Worm (Caenorhabditis elegans) whole organism, L1 larva: ENCODE results near the gene tiar-2.
"Not testable (repeated sequence)": the region's sequence is repeated elsewhere in the genome, so short reads cannot be mapped to it uniquely, and the experiment has no call there.

Experiments used
- Y116A8C.19 ChIP-seq: sonication (generic microtip); optimal IDR thresholded peaks from 2 replicates; lab custom pipeline; 2016; ENCODE audit warnings: missing compliant biosample characterization, missing genetic modification characterization, borderline replicate concordance
- ceh-8 ChIP-seq: fragments of 200-800 bp; sonication (Bioruptor generic); optimal IDR thresholded peaks from 2 replicates; lab custom pipeline; 2018; ENCODE audit warnings: mild to moderate bottlenecking, missing genetic modification characterization, moderate library complexity, missing compliant biosample characterization
- ceh-82 ChIP-seq, 3 experiments: fragments of 150-350 bp in 1 of 3; sonication (generic microtip) in 2 of 3; optimal IDR thresholded peaks; 2 replicates each; lab custom pipeline; 2014 to 2017; ENCODE audit warnings: missing biosample characterization in 3 of 3, missing genetic modification characterization in 3 of 3
- ceh-88 ChIP-seq: fragments of 200-800 bp; sonication (Bioruptor generic); IDR thresholded peaks from 2 replicates; pipeline ENCODE4 v1.3.6; 2022; ENCODE audit warnings: missing genetic modification characterization, missing compliant biosample characterization
- dpl-1 ChIP-seq, 3 experiments: fragments of 150-350 bp in 2 of 3; sonication (generic microtip) in 1 of 3; optimal IDR thresholded peaks; 2 replicates each; lab custom pipeline; 2014 to 2017; ENCODE audit warnings: missing biosample characterization in 3 of 3, missing genetic modification characterization in 3 of 3, missing genetic modification reagents in 3 of 3
- dsc-1 ChIP-seq: sonication (generic microtip); optimal IDR thresholded peaks from 2 replicates; lab custom pipeline; 2016; ENCODE audit warnings: mild to moderate bottlenecking, missing genetic modification characterization, missing compliant biosample characterization
- efl-1 ChIP-seq, 4 experiments: fragments of 150-350 bp; optimal IDR thresholded peaks in 3 of 4; peaks in 1 of 4; 1 replicate in 1 of 4; 2 replicates in 3 of 4; lab custom pipeline; 2014; ENCODE audit warnings: missing biosample characterization in 2 of 4, missing genetic modification characterization in 2 of 4, missing genetic modification reagents in 2 of 4
- egl-13 ChIP-seq: sonication (generic microtip); optimal IDR thresholded peaks from 2 replicates; lab custom pipeline; 2016; ENCODE audit warnings: missing genotype, missing genetic modification reagents, missing genetic modification characterization, missing compliant biosample characterization
- elt-3 ChIP-seq, 6 experiments: fragments of 150-350 bp in 1 of 6; sonication (generic microtip); optimal IDR thresholded peaks; 2 replicates each; lab custom pipeline; 2017 to 2018; ENCODE audit warnings: missing biosample characterization in 6 of 6, missing genetic modification characterization in 6 of 6, inconsistent platforms in 1 of 6
- fkh-4 ChIP-seq: sonication (generic microtip); optimal IDR thresholded peaks from 2 replicates; lab custom pipeline; 2016; ENCODE audit warnings: missing compliant biosample characterization, missing genetic modification characterization, borderline replicate concordance
- hlh-17 ChIP-seq: fragments of 200-800 bp; sonication (Bioruptor generic); optimal IDR thresholded peaks from 2 replicates; lab custom pipeline; 2018; ENCODE audit warnings: missing genetic modification characterization, mild to moderate bottlenecking, missing compliant biosample characterization, moderate library complexity, borderline replicate concordance
- hpl-2 ChIP-seq: fragments of 150-350 bp; optimal IDR thresholded peaks from 2 replicates; lab custom pipeline; 2014; ENCODE audit warnings: missing biosample characterization, missing genetic modification reagents, missing genetic modification characterization
- irx-1 ChIP-seq: sonication (generic microtip); optimal IDR thresholded peaks from 2 replicates; lab custom pipeline; 2016; ENCODE audit warnings: missing genetic modification characterization, missing compliant biosample characterization
- lin-13 ChIP-seq: fragments of 150-350 bp; optimal IDR thresholded peaks from 2 replicates; lab custom pipeline; 2014; ENCODE audit warnings: missing biosample characterization, missing genetic modification reagents, missing genetic modification characterization
- lin-14 ChIP-seq: fragments of 200-800 bp; sonication (Bioruptor generic); optimal IDR thresholded peaks from 2 replicates; lab custom pipeline; 2018; ENCODE audit warnings: mild to moderate bottlenecking, missing genetic modification characterization, moderate library complexity, missing compliant biosample characterization
- mab-9 ChIP-seq: fragments of 200-800 bp; sonication (Bioruptor generic); IDR thresholded peaks from 2 replicates; pipeline ENCODE4 v1.3.6; 2022; ENCODE audit warnings: missing genetic modification reagents, missing genetic modification characterization, missing compliant biosample characterization
- nhr-12 ChIP-seq: sonication (generic microtip); optimal IDR thresholded peaks from 2 replicates; lab custom pipeline; 2017; ENCODE audit warnings: missing biosample characterization, missing genetic modification characterization
- nhr-237 ChIP-seq: fragments of 150-350 bp; optimal IDR thresholded peaks from 2 replicates; lab custom pipeline; 2014; ENCODE audit warnings: missing biosample characterization, missing genetic modification characterization
- nhr-71 ChIP-seq: sonication (generic microtip); optimal IDR thresholded peaks from 2 replicates; lab custom pipeline; 2016; ENCODE audit warnings: mild to moderate bottlenecking, missing genetic modification characterization, moderate library complexity, missing compliant biosample characterization
- nhr-76 ChIP-seq: sonication (generic microtip); optimal IDR thresholded peaks from 2 replicates; lab custom pipeline; 2017; ENCODE audit warnings: missing biosample characterization, missing genetic modification characterization
- nhr-85 ChIP-seq: sonication (generic microtip); peaks from one replicate; lab custom pipeline; 2016; ENCODE audit warnings: missing genetic modification characterization, inconsistent platforms, missing compliant biosample characterization
- pag-3 ChIP-seq: sonication (generic microtip); optimal IDR thresholded peaks from 2 replicates; lab custom pipeline; 2017; ENCODE audit warnings: missing genetic modification characterization, mild to moderate bottlenecking, missing compliant biosample characterization, antibody characterized with exemption, borderline replicate concordance; ENCODE audit not compliant: insufficient read depth
- rnt-1 ChIP-seq: sonication (generic microtip); optimal IDR thresholded peaks from 2 replicates; lab custom pipeline; 2016; ENCODE audit warnings: mild to moderate bottlenecking, missing genetic modification characterization, moderate library complexity, missing compliant biosample characterization
- skn-1 ChIP-seq: fragments of 150-350 bp; optimal IDR thresholded peaks from 2 replicates; lab custom pipeline; 2014; ENCODE audit warnings: missing biosample characterization, missing genetic modification characterization
- tbx-2 ChIP-seq: sonication (generic microtip); optimal IDR thresholded peaks from 2 replicates; lab custom pipeline; 2016; ENCODE audit warnings: missing genetic modification characterization, missing compliant biosample characterization
- unc-30 ChIP-seq: sonication (generic microtip); optimal IDR thresholded peaks from 2 replicates; lab custom pipeline; 2017; ENCODE audit warnings: missing biosample characterization, missing genetic modification characterization
- unc-86 ChIP-seq: sonication (generic microtip); optimal IDR thresholded peaks from 2 replicates; lab custom pipeline; 2016; ENCODE audit warnings: missing genetic modification characterization, missing compliant biosample characterization
- unc-98 ChIP-seq: fragments of 200-800 bp; sonication (Bioruptor generic); IDR thresholded peaks from 2 replicates; pipeline ENCODE4 v1.3.6; 2022; ENCODE audit warnings: missing genetic modification characterization, missing compliant biosample characterization
- vab-15 ChIP-seq: sonication (generic microtip); optimal IDR thresholded peaks from 2 replicates; lab custom pipeline; 2017; ENCODE audit warnings: missing genotype, mild to moderate bottlenecking, missing genetic modification characterization, missing compliant biosample characterization

Gene tiar-2

ce11 chrII:12753725-12754124 lies 14.8 kb upstream of the tiar-2 start, which contains the start of gene Y46G5A.39:
Gene Y46G5A.39, minus strand, starts transcription at chrII:12753825.
- not testable (repeated sequence) for TF ChIP-seq ceh-8 (GFP tag; lab: Kevin White, UChicago); nhr-85 (tag; lab: Kevin White, UChicago); mab-9 (GFP tag; lab: Robert Waterston, UW)

ce11 chrII:12756180-12756579 lies 12.3 kb upstream of the tiar-2 start, which contains the start of the genes Y46G5A.7 and Y46G5A.8:
Gene Y46G5A.7, minus strand, starts transcription at chrII:12756332.
Gene Y46G5A.8, plus strand, starts transcription at chrII:12756338.
- TF ChIP-seq hpl-2 (GFP tag; lab: Kevin White, UChicago) (no peak), dsc-1 (tag; lab: Kevin White, UChicago) (no peak), nhr-76 (tag; lab: Kevin White, UChicago) (no peak)
- TF ChIP-seq, all 84 proteins: peak for 0

ce11 chrII:12760497-12760896 lies 8.0 kb upstream of the tiar-2 start, which contains the start of gene cnp-2:
Gene cnp-2, plus strand, starts transcription at chrII:12760797.
- TF ChIP-seq unc-86 (tag; lab: Kevin White, UChicago) = no peak
- TF ChIP-seq egl-13 = no peak

- no peak for TF ChIP-seq fkh-4 (tag; lab: Kevin White, UChicago)
- TF ChIP-seq elt-3 (tag; optimal IDR thresholded peaks at IDR 0.05; lab: Kevin White, UChicago) = no peak
- no peak for TF ChIP-seq dpl-1 (GFP tag; optimal IDR thresholded peaks at IDR 0.05; lab: Kevin White, UChicago)
- TF ChIP-seq, all 84 proteins: peak for 0
These were observed 4.0 kb upstream of the tiar-2 start for ce11 chrII:12764476-12764875.

ce11 chrII:12766443-12767188 lies 1.9 kb upstream of the tiar-2 start:
- TF ChIP-seq hlh-17 (GFP tag; lab: Kevin White, UChicago) (no peak), unc-98 (GFP tag; lab: Robert Waterston, UW) (no peak), nhr-71 (tag; lab: Kevin White, UChicago) (no peak), rnt-1 (tag; lab: Kevin White, UChicago) (no peak), tbx-2 (no peak), nhr-237 (no peak), lin-13 (GFP tag; lab: Kevin White, UChicago) (no peak), ceh-82 (tag; optimal IDR thresholded peaks at IDR 0.05; lab: Kevin White, UChicago) (no peak), irx-1 (tag; lab: Kevin White, UChicago) (no peak), lin-14 (GFP tag; lab: Kevin White, UChicago) (no peak), nhr-12 (tag; lab: Kevin White, UChicago) (no peak), pag-3 (tag; lab: Kevin White, UChicago) (no peak), unc-30 (no peak), fkh-4 (tag; lab: Kevin White, UChicago) (no peak), skn-1 (no peak), ceh-88 (GFP tag; lab: Robert Waterston, UW) (no peak)

ce11 chrII:12767258-12767824 lies 1.1 kb upstream of the tiar-2 start:
- TF ChIP-seq nhr-85 (tag; lab: Kevin White, UChicago) (peak; percentile 11), vab-15 (no peak), Y116A8C.19 (tag; lab: Kevin White, UChicago) (no peak), efl-1 (optimal IDR thresholded peaks at IDR 0.05; lab: Kevin White, UChicago) (no peak), efl-1 (GFP tag; optimal IDR thresholded peaks at IDR 0.05 in 1 of 2; lab: Kevin White, UChicago) (peak in 1 of 2 experiments; percentile 56)
